Fruit fly (Drosophila melanogaster): ENCODE data around the gene Oscillin.

dm6 chr2L:5523848-5524473 is 22.9 kb upstream of the Oscillin start, which contains the start of the genes Vps52 and Elp4:
- TF ChIP-seq tj (GFP tag; optimal IDR thresholded peaks at IDR 0.05): peak; percentile 61
- TF ChIP-seq toe (GFP tag; optimal IDR thresholded peaks at IDR 0.05): no peak
- TF ChIP-seq CG11617 (GFP tag; optimal IDR thresholded peaks at IDR 0.05): peak; percentile 87
